Worm (Caenorhabditis elegans) whole organism, L3 larva: ENCODE measurements around the gene R09E10.13.

Source experiments
- ceh-28 ChIP-seq: fragments of 150-350 bp; optimal IDR thresholded peaks from 2 replicates; lab custom pipeline; 2014; ENCODE audit warnings: missing biosample characterization, missing genetic modification reagents, missing genetic modification characterization
- daf-12 ChIP-seq: fragments of 150-350 bp; optimal IDR thresholded peaks from 2 replicates; lab custom pipeline; 2014; ENCODE audit warnings: missing biosample characterization, missing genetic modification reagents, missing genetic modification characterization
- elt-1 ChIP-seq: fragments of 150-350 bp; optimal IDR thresholded peaks from 2 replicates; lab custom pipeline; 2014; ENCODE audit warnings: missing biosample characterization, missing genetic modification characterization
- elt-3 ChIP-seq, 3 experiments: fragments of 150-350 bp in 1 of 3; sonication (generic microtip) in 2 of 3; optimal IDR thresholded peaks; 2 replicates in 2 of 3; 4 replicates in 1 of 3; lab custom pipeline; 2014 to 2017; ENCODE audit warnings: missing biosample characterization in 3 of 3, missing genetic modification characterization in 3 of 3
- fkh-10 ChIP-seq: sonication (generic microtip); optimal IDR thresholded peaks from 2 replicates; lab custom pipeline; 2017; ENCODE audit warnings: missing biosample characterization, missing genetic modification reagents, missing genetic modification characterization
- hmg-11 ChIP-seq: sonication (generic microtip); optimal IDR thresholded peaks from 2 replicates; lab custom pipeline; 2016; ENCODE audit warnings: missing genetic modification characterization, missing compliant biosample characterization
- nhr-77 ChIP-seq: fragments of 150-350 bp; optimal IDR thresholded peaks from 2 replicates; lab custom pipeline; 2014; ENCODE audit warnings: missing biosample characterization, missing genetic modification characterization
- pqm-1 ChIP-seq: fragments of 150-350 bp; optimal IDR thresholded peaks from 2 replicates; lab custom pipeline; 2017; ENCODE audit warnings: missing biosample characterization, missing genetic modification characterization, inconsistent platforms
- skn-1 ChIP-seq: fragments of 150-350 bp; optimal IDR thresholded peaks from 2 replicates; lab custom pipeline; 2014; ENCODE audit warnings: missing biosample characterization, missing genetic modification characterization
- zag-1 ChIP-seq: fragments of 150-350 bp; optimal IDR thresholded peaks from 2 replicates; lab custom pipeline; 2014; ENCODE audit warnings: missing biosample characterization, missing genetic modification characterization

DNA sequence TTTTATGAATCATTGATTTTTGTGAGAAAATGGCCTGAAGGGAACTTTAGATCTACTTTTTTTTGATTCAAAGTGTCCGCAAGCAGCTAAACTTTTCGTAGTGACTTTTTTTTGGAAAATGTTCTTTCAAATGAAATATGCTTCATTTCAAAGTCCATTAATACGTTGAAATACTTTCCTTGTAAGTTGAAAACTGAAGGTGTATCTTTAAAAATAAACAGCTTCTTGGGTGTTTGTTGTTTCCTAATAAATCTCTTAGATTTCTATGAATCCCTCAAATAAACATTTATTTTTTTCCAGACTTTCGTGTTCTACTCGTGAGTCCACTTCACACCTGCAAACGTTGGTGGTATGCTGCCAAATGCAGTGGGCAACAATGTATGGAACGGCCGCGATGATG, 8.3 kb downstream of the R09E10.13 start, which contains the start of gene ebax-1:
- no peak for TF ChIP-seq nhr-77 (tag; lab: Kevin White, UChicago)
- TF ChIP-seq hmg-11 (tag; lab: Kevin White, UChicago): no peak
- TF ChIP-seq ceh-28 (tag; lab: Kevin White, UChicago): no peak
- no peak for TF ChIP-seq elt-1 (tag; lab: Kevin White, UChicago)
- no peak for TF ChIP-seq pqm-1 (tag; lab: Kevin White, UChicago)
- TF ChIP-seq elt-3 (tag; optimal IDR thresholded peaks at IDR 0.05; lab: Kevin White, UChicago): no peak
- TF ChIP-seq zag-1 (tag; lab: Kevin White, UChicago): no peak
- TF ChIP-seq daf-12 (tag; lab: Kevin White, UChicago): no peak
- no peak for TF ChIP-seq fkh-10
- TF ChIP-seq skn-1 (tag; lab: Kevin White, UChicago): no peak
